Worm (Caenorhabditis elegans) whole organism, L1 larva: Measurements from ENCODE around the gene H39E23.3.

ENCODE experiments used
- C34B4.2 ChIP-seq: sonication (generic microtip); optimal IDR thresholded peaks from 2 replicates; lab custom pipeline; 2017; ENCODE audit warnings: mild to moderate bottlenecking, missing genetic modification characterization, missing compliant biosample characterization
- alr-1 ChIP-seq: fragments of 200-800 bp; sonication (Bioruptor generic); optimal IDR thresholded peaks from 2 replicates; lab custom pipeline; 2018; ENCODE audit warnings: borderline replicate concordance, mild to moderate bottlenecking, missing genetic modification characterization, missing compliant biosample characterization
- aly-2 ChIP-seq: fragments of 150-350 bp; optimal IDR thresholded peaks from 2 replicates; lab custom pipeline; 2014; ENCODE audit warnings: missing biosample characterization, missing genetic modification characterization
- ama-1 ChIP-seq: fragments of 150-350 bp; optimal IDR thresholded peaks from 2 replicates; lab custom pipeline; 2014
- ceh-63 ChIP-seq: fragments of 200-800 bp; sonication (Bioruptor generic); optimal IDR thresholded peaks from 2 replicates; lab custom pipeline; 2018; ENCODE audit warnings: mild to moderate bottlenecking, missing genetic modification characterization, missing compliant biosample characterization
- ceh-82 ChIP-seq, 3 experiments: fragments of 150-350 bp in 1 of 3; sonication (generic microtip) in 2 of 3; optimal IDR thresholded peaks; 2 replicates each; lab custom pipeline; 2014 to 2017; ENCODE audit warnings: missing biosample characterization in 3 of 3, missing genetic modification characterization in 3 of 3
- dsc-1 ChIP-seq: sonication (generic microtip); optimal IDR thresholded peaks from 2 replicates; lab custom pipeline; 2016; ENCODE audit warnings: mild to moderate bottlenecking, missing genetic modification characterization, missing compliant biosample characterization
- efl-1 ChIP-seq, 4 experiments: fragments of 150-350 bp; optimal IDR thresholded peaks in 3 of 4; peaks in 1 of 4; 1 replicate in 1 of 4; 2 replicates in 3 of 4; lab custom pipeline; 2014; ENCODE audit warnings: missing biosample characterization in 2 of 4, missing genetic modification characterization in 2 of 4, missing genetic modification reagents in 2 of 4
- elt-2 ChIP-seq: sonication (generic microtip); optimal IDR thresholded peaks from 2 replicates; lab custom pipeline; 2016; ENCODE audit warnings: missing genetic modification characterization, mild to moderate bottlenecking, inconsistent platforms, missing compliant biosample characterization, missing genetic modification reagents
- elt-3 ChIP-seq, 6 experiments: fragments of 150-350 bp in 1 of 6; sonication (generic microtip); optimal IDR thresholded peaks; 2 replicates each; lab custom pipeline; 2017 to 2018; ENCODE audit warnings: missing biosample characterization in 6 of 6, missing genetic modification characterization in 6 of 6, inconsistent platforms in 1 of 6
- grh-1 ChIP-seq: fragments of 200-800 bp; sonication (Bioruptor generic); IDR thresholded peaks from 2 replicates; pipeline ENCODE4 v1.3.6; 2022; ENCODE audit warnings: missing genetic modification reagents, missing genetic modification characterization, missing compliant biosample characterization
- isw-1 ChIP-seq: fragments of 200-800 bp; sonication (Bioruptor generic); IDR thresholded peaks from 2 replicates; pipeline ENCODE4 v1.3.6; 2022; ENCODE audit warnings: missing genetic modification characterization, missing compliant biosample characterization
- lin-14 ChIP-seq: fragments of 200-800 bp; sonication (Bioruptor generic); optimal IDR thresholded peaks from 2 replicates; lab custom pipeline; 2018; ENCODE audit warnings: mild to moderate bottlenecking, missing genetic modification characterization, moderate library complexity, missing compliant biosample characterization
- lin-15B ChIP-seq: fragments of 150-350 bp; sonication (generic microtip); optimal IDR thresholded peaks from 3 replicates; lab custom pipeline; 2014; ENCODE audit warnings: missing biosample characterization, missing genetic modification characterization
- lin-39 ChIP-seq: fragments of 150-350 bp; optimal IDR thresholded peaks from 2 replicates; lab custom pipeline; 2014; ENCODE audit warnings: missing biosample characterization, missing genetic modification reagents, missing genetic modification characterization
- lsy-2 ChIP-seq, 2 experiments: fragments of 150-350 bp; optimal IDR thresholded peaks; 2 replicates each; lab custom pipeline; 2014; ENCODE audit warnings: missing biosample characterization in 2 of 2, missing genetic modification characterization in 2 of 2
- mdl-1 ChIP-seq, 2 experiments: fragments of 150-350 bp; optimal IDR thresholded peaks; 2 replicates each; lab custom pipeline; 2014 to 2017; ENCODE audit warnings: missing biosample characterization in 2 of 2, missing genetic modification characterization in 2 of 2, inconsistent platforms in 1 of 2
- mep-1 ChIP-seq: fragments of 150-350 bp; optimal IDR thresholded peaks from 2 replicates; lab custom pipeline; 2014; ENCODE audit warnings: missing biosample characterization, missing genetic modification characterization
- nhr-19 ChIP-seq: fragments of 200-800 bp; sonication (Bioruptor generic); conservative IDR thresholded peaks from 2 replicates; pipeline ENCODE4 v1.3.6; 2022; ENCODE audit warnings: missing genetic modification characterization, missing compliant biosample characterization
- nhr-20 ChIP-seq: sonication (generic microtip); optimal IDR thresholded peaks from 2 replicates; lab custom pipeline; 2016; ENCODE audit warnings: mild to moderate bottlenecking, missing genetic modification characterization, missing compliant biosample characterization
- nhr-28 ChIP-seq: fragments of 150-350 bp; optimal IDR thresholded peaks from 2 replicates; lab custom pipeline; 2014; ENCODE audit warnings: missing biosample characterization, missing genetic modification characterization
- nhr-47 ChIP-seq: sonication (generic microtip); optimal IDR thresholded peaks from 2 replicates; lab custom pipeline; 2016; ENCODE audit warnings: mild to moderate bottlenecking, missing genetic modification characterization, moderate library complexity, missing compliant biosample characterization
- nhr-71 ChIP-seq: sonication (generic microtip); optimal IDR thresholded peaks from 2 replicates; lab custom pipeline; 2016; ENCODE audit warnings: mild to moderate bottlenecking, missing genetic modification characterization, moderate library complexity, missing compliant biosample characterization
- nhr-85 ChIP-seq: sonication (generic microtip); peaks from one replicate; lab custom pipeline; 2016; ENCODE audit warnings: missing genetic modification characterization, inconsistent platforms, missing compliant biosample characterization
- nhr-90 ChIP-seq: sonication (generic microtip); optimal IDR thresholded peaks from 2 replicates; lab custom pipeline; 2016; ENCODE audit warnings: mild to moderate bottlenecking, missing genetic modification characterization, missing compliant biosample characterization; ENCODE audit not compliant: poor library complexity
- pqm-1 ChIP-seq: sonication (generic microtip); optimal IDR thresholded peaks from 3 replicates; lab custom pipeline; 2017; ENCODE audit warnings: missing biosample characterization, missing genetic modification characterization
- rnt-1 ChIP-seq: sonication (generic microtip); optimal IDR thresholded peaks from 2 replicates; lab custom pipeline; 2016; ENCODE audit warnings: mild to moderate bottlenecking, missing genetic modification characterization, moderate library complexity, missing compliant biosample characterization
- skn-1 ChIP-seq: fragments of 150-350 bp; optimal IDR thresholded peaks from 2 replicates; lab custom pipeline; 2014; ENCODE audit warnings: missing biosample characterization, missing genetic modification characterization
- snpc-4 ChIP-seq: fragments of 150-350 bp; optimal IDR thresholded peaks from 2 replicates; lab custom pipeline; 2014; ENCODE audit warnings: missing biosample characterization, missing genetic modification characterization
- snu-23 ChIP-seq: sonication (generic microtip); optimal IDR thresholded peaks from 2 replicates; lab custom pipeline; 2016; ENCODE audit warnings: missing genetic modification characterization, missing compliant biosample characterization
- sox-4 ChIP-seq: sonication (generic microtip); optimal IDR thresholded peaks from 2 replicates; lab custom pipeline; 2016; ENCODE audit warnings: missing genetic modification characterization, missing compliant biosample characterization
- sup-37 ChIP-seq: fragments of 200-800 bp; sonication (Bioruptor generic); optimal IDR thresholded peaks from 2 replicates; lab custom pipeline; 2018; ENCODE audit warnings: mild to moderate bottlenecking, missing genetic modification characterization, missing compliant biosample characterization
- swsn-7 ChIP-seq: sonication (generic microtip); optimal IDR thresholded peaks from 2 replicates; lab custom pipeline; 2016; ENCODE audit warnings: missing genetic modification characterization, missing compliant biosample characterization
- tbx-2 ChIP-seq: sonication (generic microtip); optimal IDR thresholded peaks from 2 replicates; lab custom pipeline; 2016; ENCODE audit warnings: missing genetic modification characterization, missing compliant biosample characterization
- tlp-1 ChIP-seq: fragments of 150-350 bp; optimal IDR thresholded peaks from 2 replicates; lab custom pipeline; 2014; ENCODE audit warnings: missing biosample characterization, missing genetic modification characterization
- unc-130 ChIP-seq: fragments of 150-350 bp; optimal IDR thresholded peaks from 2 replicates; lab custom pipeline; 2017; ENCODE audit warnings: missing biosample characterization, missing genetic modification characterization, inconsistent platforms
- unc-30 ChIP-seq: sonication (generic microtip); optimal IDR thresholded peaks from 2 replicates; lab custom pipeline; 2017; ENCODE audit warnings: missing biosample characterization, missing genetic modification characterization
- unc-86 ChIP-seq: sonication (generic microtip); optimal IDR thresholded peaks from 2 replicates; lab custom pipeline; 2016; ENCODE audit warnings: missing genetic modification characterization, missing compliant biosample characterization
- unc-98 ChIP-seq: fragments of 200-800 bp; sonication (Bioruptor generic); IDR thresholded peaks from 2 replicates; pipeline ENCODE4 v1.3.6; 2022; ENCODE audit warnings: missing genetic modification characterization, missing compliant biosample characterization
- xbp-1 ChIP-seq: sonication (generic microtip); optimal IDR thresholded peaks from 2 replicates; lab custom pipeline; 2016; ENCODE audit warnings: missing genetic modification characterization, missing compliant biosample characterization
- zag-1 ChIP-seq: fragments of 150-350 bp; optimal IDR thresholded peaks from 2 replicates; lab custom pipeline; 2014; ENCODE audit warnings: missing biosample characterization, missing genetic modification characterization
- zip-4 ChIP-seq: fragments of 200-800 bp; sonication (Bioruptor generic); optimal IDR thresholded peaks from 2 replicates; lab custom pipeline; 2018; ENCODE audit warnings: mild to moderate bottlenecking, missing genetic modification characterization, moderate library complexity, missing compliant biosample characterization
- ztf-4 ChIP-seq: fragments of 150-350 bp; optimal IDR thresholded peaks from 2 replicates; lab custom pipeline; 2014; ENCODE audit warnings: missing biosample characterization, missing genetic modification characterization

H39E23.3 gene

ce11 chrV:14090309-14090967 lies 17.2 kb upstream of the H39E23.3 start, which contains the start of the genes D1086.5 and him-5:
D1086.5 (minus strand) TSS chrV:14090359.
him-5 (plus strand) TSS chrV:14090426.
- TF ChIP-seq unc-130 (tag; lab: Kevin White, UChicago) = peak; percentile 8
- TF ChIP-seq rnt-1 = peak; percentile 17
- no peak for TF ChIP-seq skn-1 (tag; lab: Kevin White, UChicago)
- TF ChIP-seq sox-4 (tag; lab: Kevin White, UChicago) = no peak
- no peak for TF ChIP-seq unc-98 (GFP tag; lab: Robert Waterston, UW)
- no peak for TF ChIP-seq sup-37 (GFP tag; lab: Kevin White, UChicago)

DNA sequence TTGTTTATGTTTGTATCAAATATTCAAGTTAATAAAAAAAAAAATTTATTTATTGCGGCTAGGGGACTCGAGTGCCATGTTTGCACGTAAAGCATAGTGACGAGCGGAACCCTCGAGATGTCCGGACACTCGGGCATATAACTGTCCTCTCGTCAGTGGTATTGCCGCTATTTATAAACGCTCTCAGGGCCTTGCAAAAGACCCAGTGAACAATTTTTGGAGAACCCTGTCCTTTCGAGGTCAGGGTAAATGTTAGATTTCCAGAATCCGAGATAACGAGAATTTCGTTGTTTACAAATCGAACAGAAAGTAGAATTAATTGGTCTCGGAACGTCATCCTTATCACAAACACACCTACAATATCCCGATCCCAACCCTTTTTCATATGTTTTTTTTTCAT lies 15.2 kb upstream of the H39E23.3 start, which contains the start of gene D1086.3:
Gene D1086.3, plus strand, starts transcription at position 390 of the 400 bp plus-strand sequence.
- TF ChIP-seq snu-23 (GFP tag; lab: Kevin White, UChicago) (peak; percentile 48), sox-4 (tag; lab: Kevin White, UChicago) (no peak), pqm-1 (tag; lab: Kevin White, UChicago) (no peak), elt-3 (tag; optimal IDR thresholded peaks at IDR 0.05; lab: Kevin White, UChicago) (peak in 1 of 6 experiments; percentile 7), nhr-47 (tag; lab: Kevin White, UChicago) (peak; percentile 72), ceh-82 (tag; optimal IDR thresholded peaks at IDR 0.05; lab: Kevin White, UChicago) (no peak), alr-1 (no peak), sup-37 (GFP tag; lab: Kevin White, UChicago) (no peak), C34B4.2 (tag; lab: Kevin White, UChicago) (no peak), snpc-4 (tag; lab: Kevin White, UChicago) (peak; percentile 98), unc-130 (tag; lab: Kevin White, UChicago) (no peak), nhr-20 (peak; percentile 51), lin-14 (GFP tag; lab: Kevin White, UChicago) (peak; percentile 4), unc-86 (tag; lab: Kevin White, UChicago) (no peak), nhr-19 (peak; percentile 80), nhr-71 (tag; lab: Kevin White, UChicago) (peak; percentile 82), mep-1 (tag; lab: Kevin White, UChicago) (peak; percentile 4), lsy-2 (tag; optimal IDR thresholded peaks at IDR 0.05; lab: Kevin White, UChicago) (peak in 1 of 2 experiments; percentile 42), isw-1 (GFP tag; lab: Robert Waterston, UW) (no peak), nhr-90 (peak; percentile 82), nhr-28 (no peak), dsc-1 (tag; lab: Kevin White, UChicago) (peak; percentile 47), aly-2 (tag; lab: Kevin White, UChicago) (peak; percentile 37), xbp-1 (tag; lab: Kevin White, UChicago) (peak; percentile 27), swsn-7 (tag; lab: Kevin White, UChicago) (peak; percentile 65), tlp-1 (tag; lab: Kevin White, UChicago) (no peak), lin-39 (tag; lab: Kevin White, UChicago) (peak; percentile 75), ztf-4 (tag; lab: Kevin White, UChicago) (no peak), lin-15B (tag; lab: Kevin White, UChicago) (no peak), nhr-85 (peak; percentile 87), rnt-1 (peak; percentile 82), grh-1 (GFP tag; lab: Robert Waterston, UW) (peak; percentile 53; the same call in 1 of the 2 replicates), unc-30 (tag; lab: Kevin White, UChicago) (no peak), ceh-63 (GFP tag; lab: Kevin White, UChicago) (no peak), elt-2 (peak; percentile 55), ama-1 (lab: Kevin White, UChicago) (peak; percentile 70), mdl-1 (tag; optimal IDR thresholded peaks at IDR 0.05; lab: Kevin White, UChicago) (no peak), tbx-2 (tag; lab: Kevin White, UChicago) (peak; percentile 31), efl-1 (optimal IDR thresholded peaks at IDR 0.05; lab: Kevin White, UChicago) (peak; percentile 17 to 47), efl-1 (GFP tag; optimal IDR thresholded peaks at IDR 0.05 in 1 of 2; lab: Kevin White, UChicago) (peak in 1 of 2 experiments; percentile 92), zag-1 (no peak), zip-4 (no peak)
- TF ChIP-seq, all 84 proteins: peak for 23
